Fruit fly (Drosophila melanogaster) whole organism, embryonic: ENCODE data around the gene Toll-4.

Experiments
- Aef1 ChIP-seq: fragments of 200-800 bp; sonication (Bioruptor generic); IDR thresholded peaks from 3 replicates; pipeline ENCODE4 v1.3.6; 2022; ENCODE audit warnings: missing biosample characterization, missing genetic modification characterization
- Antp ChIP-seq: fragments of 200-800 bp; sonication (Bioruptor generic); optimal IDR thresholded peaks from 3 replicates; lab custom pipeline; 2016; ENCODE audit warnings: missing biosample characterization, missing genetic modification characterization
- Atf3 ChIP-seq: fragments of 200-800 bp; sonication (Bioruptor generic); optimal IDR thresholded peaks from 3 replicates; lab custom pipeline; 2016; ENCODE audit warnings: missing biosample characterization, missing genetic modification characterization
- BEAF-32 ChIP-seq: fragments of 200-800 bp; sonication (Bioruptor generic); optimal IDR thresholded peaks from 3 replicates; lab custom pipeline; 2017; ENCODE audit warnings: missing biosample characterization, missing genetic modification characterization, mild to moderate bottlenecking, moderate library complexity, missing genetic modification reagents
- BtbVII ChIP-seq: fragments of 200-800 bp; sonication (Bioruptor generic); optimal IDR thresholded peaks from 3 replicates; lab custom pipeline; 2017; ENCODE audit warnings: missing biosample characterization, mild to moderate bottlenecking, missing genetic modification characterization
- CG10267 ChIP-seq: fragments of 200-800 bp; sonication (Bioruptor generic); optimal IDR thresholded peaks from 2 replicates; lab custom pipeline; 2018; ENCODE audit warnings: missing biosample characterization, mild to moderate bottlenecking, missing genetic modification characterization, moderate library complexity
- CG10431 ChIP-seq: fragments of 200-800 bp; sonication (Bioruptor generic); optimal IDR thresholded peaks from 3 replicates; lab custom pipeline; 2018; ENCODE audit warnings: missing biosample characterization, mild to moderate bottlenecking, missing genetic modification characterization
- CG10462 ChIP-seq: fragments of 200-800 bp; sonication (Bioruptor generic); optimal IDR thresholded peaks from 2 replicates; lab custom pipeline; 2016; ENCODE audit warnings: missing biosample characterization, missing genetic modification characterization
- CG10959 ChIP-seq: fragments of 200-800 bp; sonication (Bioruptor generic); IDR thresholded peaks from 2 replicates; pipeline ENCODE4 v1.3.6; 2022; ENCODE audit warnings: missing biosample characterization, missing genetic modification characterization
- CG14965 ChIP-seq: fragments of 200-800 bp; sonication (Bioruptor generic); optimal IDR thresholded peaks from 2 replicates; lab custom pipeline; 2016; ENCODE audit warnings: missing biosample characterization, missing genetic modification characterization, borderline replicate concordance
- CG16779 ChIP-seq: fragments of 200-800 bp; sonication (Bioruptor generic); IDR thresholded peaks from 2 replicates; pipeline ENCODE4 v1.3.6; 2022; ENCODE audit warnings: missing biosample characterization, missing genetic modification characterization
- CG17186 ChIP-seq: fragments of 200-800 bp; sonication (Bioruptor generic); optimal IDR thresholded peaks from 3 replicates; lab custom pipeline; 2017; ENCODE audit warnings: missing biosample characterization, missing genetic modification reagents, missing genetic modification characterization
- CG17568 ChIP-seq: fragments of 200-800 bp; sonication (Bioruptor generic); optimal IDR thresholded peaks from 2 replicates; lab custom pipeline; 2018; ENCODE audit warnings: missing biosample characterization, mild to moderate bottlenecking, missing genetic modification characterization, moderate library complexity
- CG17802 ChIP-seq: fragments of 200-800 bp; sonication (Bioruptor generic); optimal IDR thresholded peaks from 2 replicates; lab custom pipeline; 2018; ENCODE audit warnings: missing biosample characterization, mild to moderate bottlenecking, missing genetic modification characterization, moderate library complexity
- CG2199 ChIP-seq: fragments of 200-800 bp; sonication (Bioruptor generic); IDR thresholded peaks from 3 replicates; pipeline ENCODE4 v1.3.6; 2022; ENCODE audit warnings: missing biosample characterization, missing genetic modification characterization
- CG2678 ChIP-seq: fragments of 200-800 bp; sonication (Bioruptor generic); optimal IDR thresholded peaks from 3 replicates; lab custom pipeline; 2019; ENCODE audit warnings: missing biosample characterization, mild to moderate bottlenecking, missing genetic modification characterization, moderate library complexity
- CG2712 ChIP-seq: fragments of 200-800 bp; optimal IDR thresholded peaks from 3 replicates; lab custom pipeline; 2019; ENCODE audit warnings: missing biosample characterization, mild to moderate bottlenecking, missing genetic modification characterization, moderate library complexity
- CG30020 ChIP-seq: fragments of 200-800 bp; optimal IDR thresholded peaks from 2 replicates; lab custom pipeline; 2019; ENCODE audit warnings: missing biosample characterization, mild to moderate bottlenecking, missing genetic modification characterization, moderate library complexity
- CG33213 ChIP-seq: fragments of 200-800 bp; sonication (Bioruptor generic); optimal IDR thresholded peaks from 3 replicates; lab custom pipeline; 2016; ENCODE audit warnings: missing biosample characterization, missing genetic modification characterization
- CG4730 ChIP-seq: fragments of 200-800 bp; sonication (Bioruptor generic); IDR thresholded peaks from 2 replicates; pipeline ENCODE4 v1.3.6; 2022; ENCODE audit warnings: missing biosample characterization, missing genetic modification characterization
- CG5180 ChIP-seq: fragments of 200-800 bp; sonication (Bioruptor generic); optimal IDR thresholded peaks from 3 replicates; lab custom pipeline; 2017; ENCODE audit warnings: missing biosample characterization, missing genetic modification characterization, mild to moderate bottlenecking, moderate library complexity, missing genetic modification reagents
- CG5245 ChIP-seq: fragments of 200-800 bp; sonication (Bioruptor generic); optimal IDR thresholded peaks from 3 replicates; lab custom pipeline; 2016; ENCODE audit warnings: missing biosample characterization, missing genetic modification characterization
- CG6765 ChIP-seq: fragments of 200-800 bp; sonication (Bioruptor generic); optimal IDR thresholded peaks from 3 replicates; lab custom pipeline; 2017; ENCODE audit warnings: missing biosample characterization, mild to moderate bottlenecking, missing genetic modification characterization
- CG7372 ChIP-seq: fragments of 200-800 bp; sonication (Bioruptor generic); IDR thresholded peaks from 2 replicates; pipeline ENCODE4 v1.3.6; 2022; ENCODE audit warnings: missing biosample characterization, missing genetic modification characterization
- CG7745 ChIP-seq: fragments of 200-800 bp; sonication (Bioruptor generic); optimal IDR thresholded peaks from 2 replicates; lab custom pipeline; 2018; ENCODE audit warnings: missing biosample characterization, mild to moderate bottlenecking, missing genetic modification characterization, moderate library complexity
- CG8478 ChIP-seq: fragments of >200 bp; optimal IDR thresholded peaks from 2 replicates; lab custom pipeline; 2018
- CG9932 ChIP-seq: fragments of 200-800 bp; sonication (Bioruptor generic); IDR thresholded peaks from 2 replicates; pipeline ENCODE4 v1.3.6; 2022; ENCODE audit warnings: missing biosample characterization, missing genetic modification characterization
- CrebB ChIP-seq: fragments of 200-800 bp; sonication (Bioruptor generic); optimal IDR thresholded peaks from 3 replicates; lab custom pipeline; 2018; ENCODE audit warnings: missing biosample characterization, mild to moderate bottlenecking, missing genetic modification characterization
- Ets97D ChIP-seq: fragments of 200-800 bp; sonication (Bioruptor generic); optimal IDR thresholded peaks from 3 replicates; lab custom pipeline; 2016; ENCODE audit warnings: missing biosample characterization, missing genetic modification characterization
- Fer3 ChIP-seq: fragments of 200-800 bp; sonication (Bioruptor generic); optimal IDR thresholded peaks from 2 replicates; lab custom pipeline; 2018; ENCODE audit warnings: missing biosample characterization, mild to moderate bottlenecking, missing genetic modification characterization, moderate library complexity
- HLH3B ChIP-seq: fragments of 200-800 bp; sonication (Bioruptor generic); IDR thresholded peaks from 2 replicates; pipeline ENCODE4 v1.3.6; 2022; ENCODE audit warnings: missing biosample characterization, missing genetic modification characterization
- HmgZ ChIP-seq: fragments of 200-800 bp; sonication (Bioruptor generic); optimal IDR thresholded peaks from 2 replicates; lab custom pipeline; 2018; ENCODE audit warnings: missing biosample characterization, mild to moderate bottlenecking, missing genetic modification characterization
- Med ChIP-seq: fragments of 200-800 bp; sonication (Bioruptor generic); peaks from one replicate; lab custom pipeline; 2016; ENCODE audit warnings: missing biosample characterization, missing genetic modification characterization, mild to moderate bottlenecking, inconsistent platforms, moderate library complexity
- NK7.1 ChIP-seq: fragments of 200-800 bp; sonication (Bioruptor generic); optimal IDR thresholded peaks from 3 replicates; lab custom pipeline; 2016; ENCODE audit warnings: missing biosample characterization, missing genetic modification characterization
- Spps ChIP-seq: fragments of 200-800 bp; sonication (Bioruptor generic); optimal IDR thresholded peaks from 2 replicates; lab custom pipeline; 2018; ENCODE audit warnings: missing biosample characterization, mild to moderate bottlenecking, missing genetic modification characterization
- Stat92E ChIP-seq, 3 experiments: fragments of >200 bp in 2 of 3; fragments of 200-800 bp in 1 of 3; sonication (Bioruptor generic) in 1 of 3; optimal IDR thresholded peaks; 2 replicates each; lab custom pipeline; 2017 to 2019; ENCODE audit warnings: missing biosample characterization in 3 of 3, missing genetic modification characterization in 3 of 3, mild to moderate bottlenecking in 1 of 3, moderate library complexity in 1 of 3
- cwo ChIP-seq: fragments of 200-800 bp; sonication (Bioruptor generic); optimal IDR thresholded peaks from 3 replicates; lab custom pipeline; 2017; ENCODE audit warnings: missing biosample characterization, missing genetic modification characterization, mild to moderate bottlenecking, moderate library complexity, missing genetic modification reagents
- dmrt11E ChIP-seq: fragments of 200-800 bp; sonication (Bioruptor generic); optimal IDR thresholded peaks from 3 replicates; lab custom pipeline; 2018; ENCODE audit warnings: missing biosample characterization, mild to moderate bottlenecking, missing genetic modification characterization, moderate library complexity
- dmrt99B ChIP-seq: fragments of 200-800 bp; sonication (Bioruptor generic); optimal IDR thresholded peaks from 2 replicates; lab custom pipeline; 2018; ENCODE audit warnings: missing biosample characterization, mild to moderate bottlenecking, missing genetic modification characterization, moderate library complexity
- gce ChIP-seq: fragments of 200-800 bp; sonication (Bioruptor generic); IDR thresholded peaks from 3 replicates; pipeline ENCODE4 v1.3.6; 2022; ENCODE audit warnings: missing biosample characterization, missing genetic modification characterization
- ham ChIP-seq: fragments of 200-800 bp; sonication (Bioruptor generic); IDR thresholded peaks from 2 replicates; pipeline ENCODE4 v1.3.6; 2022; ENCODE audit warnings: missing biosample characterization, missing genetic modification characterization
- kni ChIP-seq: fragments of 200-800 bp; sonication (Bioruptor generic); optimal IDR thresholded peaks from 3 replicates; lab custom pipeline; 2017; ENCODE audit warnings: mild to moderate bottlenecking, missing biosample characterization, missing genetic modification reagents, missing genetic modification characterization
- lov ChIP-seq, 2 experiments: fragments of 200-800 bp in 1 of 2; fragments of >200 bp in 1 of 2; sonication (Bioruptor generic) in 1 of 2; IDR thresholded peaks in 1 of 2; optimal IDR thresholded peaks in 1 of 2; 2 replicates in 1 of 2; 3 replicates in 1 of 2; pipeline versions ENCODE4 v1.3.6 to Lab custom; 2017 to 2022; ENCODE audit warnings: missing biosample characterization in 1 of 2, missing genetic modification characterization in 1 of 2
- sd ChIP-seq: fragments of 200-800 bp; sonication (Bioruptor generic); optimal IDR thresholded peaks from 3 replicates; lab custom pipeline; 2018; ENCODE audit warnings: missing biosample characterization, mild to moderate bottlenecking, missing genetic modification characterization, moderate library complexity
- so ChIP-seq: fragments of 200-800 bp; sonication (Bioruptor generic); IDR thresholded peaks from 3 replicates; pipeline ENCODE4 v1.3.6; 2022; ENCODE audit warnings: missing biosample characterization, missing genetic modification characterization
- sug ChIP-seq: fragments of 200-800 bp; optimal IDR thresholded peaks from 2 replicates; lab custom pipeline; 2019; ENCODE audit warnings: missing biosample characterization, mild to moderate bottlenecking, missing genetic modification characterization, moderate library complexity
- unc-4 ChIP-seq: fragments of 200-800 bp; sonication (Bioruptor generic); IDR thresholded peaks from 2 replicates; pipeline ENCODE4 v1.3.6; 2022; ENCODE audit warnings: missing biosample characterization, missing genetic modification characterization; ENCODE audit not compliant: partially characterized antibody
- unpg ChIP-seq: fragments of 200-800 bp; sonication (Bioruptor generic); optimal IDR thresholded peaks from 3 replicates; lab custom pipeline; 2018; ENCODE audit warnings: missing biosample characterization, mild to moderate bottlenecking, missing genetic modification characterization, moderate library complexity
- zen2 ChIP-seq: fragments of 200-800 bp; sonication (Bioruptor generic); IDR thresholded peaks from 3 replicates; pipeline ENCODE4 v1.3.6; 2022; ENCODE audit warnings: missing biosample characterization, missing genetic modification characterization; ENCODE audit not compliant: partially characterized antibody

The Toll-4 gene

dm6 chr2L:9125418-9125928 lies 41.6 kb downstream of the Toll-4 start, which contains the start of gene CG32982 (continued):
- TF ChIP-seq CG4730 (GFP tag; lab: Robert Waterston, UW) (peak; percentile 83), BtbVII (GFP tag; lab: Kevin White, UChicago) (peak; percentile 91), kni (GFP tag; lab: Kevin White, UChicago) (peak; percentile 46), NK7.1 (GFP tag; lab: Kevin White, UChicago) (peak; percentile 87), lov (optimal IDR thresholded peaks at IDR 0.05; lab: Kevin White, UChicago) (no peak), lov (GFP tag; IDR thresholded peaks at IDR 0.05; lab: Robert Waterston, UW) (0 out of 3 replicates have a peak, but pooled peaks have one; percentile 37), CG17186 (GFP tag; lab: Kevin White, UChicago) (peak; percentile 62), zen2 (GFP tag; lab: Robert Waterston, UW) (no peak), CG2199 (GFP tag; lab: Robert Waterston, UW) (peak; percentile 76; the same call in 1 of the 3 replicates), unpg (GFP tag; lab: Kevin White, UChicago) (peak; percentile 85), ham (GFP tag; lab: Robert Waterston, UW) (peak; percentile 73; the same call in 1 of the 2 replicates), CG10462 (GFP tag; lab: Kevin White, UChicago) (peak; percentile 64), CG16779 (GFP tag; lab: Robert Waterston, UW) (peak; percentile 61; the same call in 1 of the 2 replicates), CG5180 (GFP tag; lab: Kevin White, UChicago) (peak; percentile 100), gce (peak; percentile 61), Atf3 (GFP tag; lab: Kevin White, UChicago) (peak; percentile 32), sd (tag; lab: Kevin White, UChicago) (peak; percentile 77), Spps (peak; percentile 62), Fer3 (tag; lab: Kevin White, UChicago) (peak; percentile 87), CrebB (tag; lab: Kevin White, UChicago) (peak; percentile 17), HmgZ (tag; lab: Kevin White, UChicago) (peak; percentile 86), Stat92E (GFP tag; optimal IDR thresholded peaks at IDR 0.05; lab: Kevin White, UChicago) (no peak), sug (tag; lab: Kevin White, UChicago) (peak; percentile 93), Aef1 (peak; percentile 83), Antp (GFP tag; lab: Kevin White, UChicago) (peak; percentile 93), so (GFP tag; lab: Robert Waterston, UW) (peak; percentile 88), CG7372 (GFP tag; lab: Robert Waterston, UW) (peak; percentile 90), CG8478 (no peak), HLH3B (GFP tag; lab: Robert Waterston, UW) (peak; percentile 89), dmrt11E (tag; lab: Kevin White, UChicago) (peak; percentile 63), CG14965 (GFP tag; lab: Kevin White, UChicago) (peak; percentile 12), Ets97D (peak; percentile 52), CG10267 (tag; lab: Kevin White, UChicago) (peak; percentile 88), cwo (GFP tag; lab: Kevin White, UChicago) (peak; percentile 88), CG5245 (GFP tag; lab: Kevin White, UChicago) (peak; percentile 74), CG30020 (peak; percentile 76), CG10431 (GFP tag; lab: Kevin White, UChicago) (peak; percentile 58), CG6765 (GFP tag; lab: Kevin White, UChicago) (peak; percentile 83), CG17568 (peak; percentile 59), Med (GFP tag; lab: Kevin White, UChicago) (peak; percentile 98), CG9932 (GFP tag; lab: Robert Waterston, UW) (peak; percentile 93), CG2712 (peak; percentile 93), BEAF-32 (GFP tag; lab: Kevin White, UChicago) (no peak), CG17802 (peak; percentile 58), CG2678 (peak; percentile 94), CG7745 (tag; lab: Kevin White, UChicago) (no peak), unc-4 (GFP tag; lab: Robert Waterston, UW) (no peak), CG33213 (GFP tag; lab: Kevin White, UChicago) (peak; percentile 67), CG10959 (GFP tag; lab: Robert Waterston, UW) (peak; percentile 75), dmrt99B (tag; lab: Kevin White, UChicago) (peak; percentile 95)
